Fruit fly (Drosophila melanogaster): ENCODE results near the gene CG11444.

Gene CG11444

DNA sequence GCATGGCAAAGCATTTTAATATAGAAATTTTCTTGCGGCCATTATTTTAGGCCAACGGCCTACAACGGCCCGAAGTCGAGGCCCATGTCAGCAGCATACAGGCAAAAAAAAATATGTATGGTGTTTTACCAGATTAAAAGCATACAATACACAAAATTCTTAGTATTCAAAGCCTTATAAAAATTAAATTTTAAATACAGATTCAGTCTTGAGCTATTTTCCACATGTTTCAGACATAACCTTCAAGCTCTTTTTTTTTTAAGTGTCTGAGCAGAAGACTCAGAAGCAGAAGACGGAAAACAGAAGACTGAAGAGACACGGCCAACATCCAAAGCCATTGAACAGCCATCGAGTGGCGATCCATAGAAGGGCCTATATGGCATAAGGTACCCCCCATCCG, 27.6 kb upstream of the CG11444 start (continued):
- no peak for TF ChIP-seq wdn (GFP tag; IDR thresholded peaks at IDR 0.05)
- TF ChIP-seq pnt (GFP tag; optimal IDR thresholded peaks at IDR 0.05): peak; percentile 22
- TF ChIP-seq CG3838 (GFP tag; optimal IDR thresholded peaks at IDR 0.05): no peak
- TF ChIP-seq sisA (GFP tag; IDR thresholded peaks at IDR 0.05): peak; percentile 28; the same call in 1 of the 2 replicates
- peak; percentile 34; the same call in 1 of the 3 replicates for TF ChIP-seq croc (GFP tag; conservative IDR thresholded peaks at IDR 0.05)
- TF ChIP-seq prd (optimal IDR thresholded peaks at IDR 0.05): no peak
- TF ChIP-seq prd (GFP tag; IDR thresholded peaks at IDR 0.05): peak; percentile 69; the same call in 2 of the 3 replicates
- no peak for TF ChIP-seq eve (GFP tag; optimal IDR thresholded peaks at IDR 0.05)
- no peak for TF ChIP-seq CG31388 (GFP tag; optimal IDR thresholded peaks at IDR 0.05)
- TF ChIP-seq stwl (tag; optimal IDR thresholded peaks at IDR 0.05): no peak
- peak; percentile 45 for TF ChIP-seq tin (GFP tag; optimal IDR thresholded peaks at IDR 0.05)
- TF ChIP-seq Abd-B (GFP tag; optimal IDR thresholded peaks at IDR 0.05): peak; percentile 17
- TF ChIP-seq CG18599 (GFP tag; optimal IDR thresholded peaks at IDR 0.05): peak; percentile 20
- TF ChIP-seq CG17361 (GFP tag; IDR thresholded peaks at IDR 0.05): peak; percentile 57; the same call in 2 of the 3 replicates
- peak; percentile 50; the same call in 1 of the 2 replicates for TF ChIP-seq Ptx1 (GFP tag; IDR thresholded peaks at IDR 0.05)
- peak; percentile 10 for TF ChIP-seq tio (GFP tag; optimal IDR thresholded peaks at IDR 0.05)
- peak; percentile 45 for TF ChIP-seq E2f1 (GFP tag; IDR thresholded peaks at IDR 0.05)
- peak; percentile 21 for TF ChIP-seq kni (GFP tag; optimal IDR thresholded peaks at IDR 0.05)
- TF ChIP-seq HLH3B (GFP tag; IDR thresholded peaks at IDR 0.05): peak; percentile 37; the same call in 1 of the 2 replicates
- TF ChIP-seq pan (optimal IDR thresholded peaks at IDR 0.05): no peak
- peak in 1 of 2 experiments; percentile 20 for TF ChIP-seq pan (GFP tag; optimal IDR thresholded peaks at IDR 0.05 in 1 of 2, IDR thresholded peaks at IDR 0.05 in 1 of 2)
- no peak for TF ChIP-seq CG1647 (GFP tag; optimal IDR thresholded peaks at IDR 0.05)
- peak; percentile 51 for TF ChIP-seq vvl (GFP tag; IDR thresholded peaks at IDR 0.05)
- no peak for TF ChIP-seq pita (GFP tag; optimal IDR thresholded peaks at IDR 0.05)
- no peak for TF ChIP-seq unc-4 (GFP tag; IDR thresholded peaks at IDR 0.05; ENCODE audit: partially characterized antibody)
- TF ChIP-seq gem (tag; optimal IDR thresholded peaks at IDR 0.05): peak; percentile 70
- TF ChIP-seq ind (GFP tag; optimal IDR thresholded peaks at IDR 0.05): peak; percentile 17
- TF ChIP-seq CG10209 (GFP tag; optimal IDR thresholded peaks at IDR 0.05): peak; percentile 11
- peak; percentile 6 for TF ChIP-seq Mad (GFP tag; optimal IDR thresholded peaks at IDR 0.05)
- TF ChIP-seq CG18619 (GFP tag; optimal IDR thresholded peaks at IDR 0.05): peak; percentile 1
- TF ChIP-seq pum (GFP tag; optimal IDR thresholded peaks at IDR 0.05): peak; percentile 32
- TF ChIP-seq CG1832 (GFP tag; optimal IDR thresholded peaks at IDR 0.05): no peak
- peak; percentile 61 for TF ChIP-seq CG2678 (tag; optimal IDR thresholded peaks at IDR 0.05)
- peak; percentile 61 for TF ChIP-seq CG7839 (tag; optimal IDR thresholded peaks at IDR 0.05)
- TF ChIP-seq CG7271 (tag; optimal IDR thresholded peaks at IDR 0.05): no peak
- no peak for TF ChIP-seq CG3847 (GFP tag; IDR thresholded peaks at IDR 0.05)
- TF ChIP-seq CG14710 (tag; optimal IDR thresholded peaks at IDR 0.05): peak; percentile 63
- TF ChIP-seq CG2875 (GFP tag; optimal IDR thresholded peaks at IDR 0.05): peak; percentile 9
- TF ChIP-seq CG13296 (GFP tag; optimal IDR thresholded peaks at IDR 0.05): no peak
- TF ChIP-seq tap (tag; optimal IDR thresholded peaks at IDR 0.05): no peak
- TF ChIP-seq bcd (GFP tag; optimal IDR thresholded peaks at IDR 0.05): peak; percentile 10
- peak; percentile 51 for TF ChIP-seq Oli (tag; optimal IDR thresholded peaks at IDR 0.05)
- TF ChIP-seq CG12391 (tag; optimal IDR thresholded peaks at IDR 0.05): peak; percentile 58
- no peak for TF ChIP-seq Kr (GFP tag; optimal IDR thresholded peaks at IDR 0.05)
- TF ChIP-seq CG17385 (GFP tag; optimal IDR thresholded peaks at IDR 0.05): peak; percentile 28
- TF ChIP-seq MBD-R2 (GFP tag; IDR thresholded peaks at IDR 0.05): no peak
- no peak for TF ChIP-seq Bteb2 (GFP tag; optimal IDR thresholded peaks at IDR 0.05)
- peak; percentile 67 for TF ChIP-seq Blimp-1 (GFP tag; optimal IDR thresholded peaks at IDR 0.05)
- no peak for TF ChIP-seq slbo (GFP tag; IDR thresholded peaks at IDR 0.05)
- TF ChIP-seq ara (GFP tag; IDR thresholded peaks at IDR 0.05): peak; percentile 66

All from whole organism, embryonic.